Fruit fly (Drosophila melanogaster) whole organism, embryonic: Measurements from ENCODE around the gene Ilp7.
A peak's percentile ranks its signal among the peaks of the same experiment; 100 is the strongest.

Experiments
- Bdp1 ChIP-seq: fragments of 200-800 bp; sonication (Bioruptor generic); optimal IDR thresholded peaks from 3 replicates; lab custom pipeline; 2016; ENCODE audit warnings: missing biosample characterization, missing genetic modification characterization
- CG10147 ChIP-seq: fragments of 200-800 bp; sonication (Bioruptor generic); optimal IDR thresholded peaks from 2 replicates; lab custom pipeline; 2019; ENCODE audit warnings: missing biosample characterization, mild to moderate bottlenecking, missing genetic modification characterization, moderate library complexity
- CG11398 ChIP-seq: fragments of 200-800 bp; sonication (Bioruptor generic); optimal IDR thresholded peaks from 2 replicates; lab custom pipeline; 2016; ENCODE audit warnings: missing biosample characterization, missing genetic modification characterization
- CG12391 ChIP-seq: fragments of 200-800 bp; sonication (Bioruptor generic); optimal IDR thresholded peaks from 3 replicates; lab custom pipeline; 2018; ENCODE audit warnings: missing biosample characterization, mild to moderate bottlenecking, missing genetic modification characterization, moderate library complexity
- CG13424 ChIP-seq: fragments of 200-800 bp; sonication (Bioruptor generic); optimal IDR thresholded peaks from 2 replicates; lab custom pipeline; 2019; ENCODE audit warnings: missing biosample characterization, mild to moderate bottlenecking, missing genetic modification characterization, moderate library complexity
- CG13775 ChIP-seq: fragments of 200-800 bp; sonication (Bioruptor generic); optimal IDR thresholded peaks from 3 replicates; lab custom pipeline; 2017; ENCODE audit warnings: missing biosample characterization, mild to moderate bottlenecking, missing genetic modification characterization
- CG14441 ChIP-seq: fragments of 200-800 bp; sonication (Bioruptor generic); IDR thresholded peaks from 2 replicates; pipeline ENCODE4 v1.3.6; 2022; ENCODE audit warnings: missing biosample characterization, missing genetic modification characterization
- CG15011 ChIP-seq: fragments of 200-800 bp; sonication (Bioruptor generic); optimal IDR thresholded peaks from 3 replicates; lab custom pipeline; 2018; ENCODE audit warnings: missing biosample characterization, mild to moderate bottlenecking, missing genetic modification characterization
- CG15073 ChIP-seq: fragments of 200-800 bp; sonication (Bioruptor generic); optimal IDR thresholded peaks from 2 replicates; lab custom pipeline; 2016; ENCODE audit warnings: missing biosample characterization, missing genetic modification characterization
- CG18599 ChIP-seq: fragments of 200-800 bp; sonication (Bioruptor generic); optimal IDR thresholded peaks from 3 replicates; lab custom pipeline; 2017; ENCODE audit warnings: missing biosample characterization, missing genetic modification characterization, mild to moderate bottlenecking, moderate library complexity, missing genetic modification reagents
- CG2202 ChIP-seq: fragments of 200-800 bp; sonication (Bioruptor generic); optimal IDR thresholded peaks from 2 replicates; lab custom pipeline; 2018; ENCODE audit warnings: missing biosample characterization, mild to moderate bottlenecking, missing genetic modification characterization
- CG33213 ChIP-seq: fragments of 200-800 bp; sonication (Bioruptor generic); optimal IDR thresholded peaks from 3 replicates; lab custom pipeline; 2016; ENCODE audit warnings: missing biosample characterization, missing genetic modification characterization
- CG3847 ChIP-seq: fragments of 200-800 bp; sonication (Bioruptor generic); IDR thresholded peaks from 2 replicates; pipeline ENCODE4 v1.3.6; 2022; ENCODE audit warnings: missing biosample characterization, missing genetic modification characterization
- CG42726 ChIP-seq: fragments of 200-800 bp; sonication (Bioruptor generic); IDR thresholded peaks from 2 replicates; pipeline ENCODE4 v1.3.6; 2022; ENCODE audit warnings: missing biosample characterization, missing genetic modification characterization; ENCODE audit not compliant: partially characterized antibody
- CG4730 ChIP-seq: fragments of 200-800 bp; sonication (Bioruptor generic); IDR thresholded peaks from 2 replicates; pipeline ENCODE4 v1.3.6; 2022; ENCODE audit warnings: missing biosample characterization, missing genetic modification characterization
- CG5180 ChIP-seq: fragments of 200-800 bp; sonication (Bioruptor generic); optimal IDR thresholded peaks from 3 replicates; lab custom pipeline; 2017; ENCODE audit warnings: missing biosample characterization, missing genetic modification characterization, mild to moderate bottlenecking, moderate library complexity, missing genetic modification reagents
- CG7556 ChIP-seq: fragments of 200-800 bp; sonication (Bioruptor generic); optimal IDR thresholded peaks from 2 replicates; lab custom pipeline; 2017; ENCODE audit warnings: missing biosample characterization, mild to moderate bottlenecking, missing genetic modification characterization
- CG7745 ChIP-seq: fragments of 200-800 bp; sonication (Bioruptor generic); optimal IDR thresholded peaks from 2 replicates; lab custom pipeline; 2018; ENCODE audit warnings: missing biosample characterization, mild to moderate bottlenecking, missing genetic modification characterization, moderate library complexity
- HHEX ChIP-seq: fragments of 200-800 bp; sonication (Bioruptor generic); optimal IDR thresholded peaks from 3 replicates; lab custom pipeline; 2017; ENCODE audit warnings: missing biosample characterization, mild to moderate bottlenecking, missing genetic modification characterization, missing genetic modification reagents
- Hr3 ChIP-seq: fragments of 200-800 bp; sonication (Bioruptor generic); optimal IDR thresholded peaks from 3 replicates; lab custom pipeline; 2016; ENCODE audit warnings: missing biosample characterization, missing genetic modification characterization
- Hr39 ChIP-seq: fragments of >200 bp; optimal IDR thresholded peaks from 2 replicates; lab custom pipeline; 2017
- Meics ChIP-seq: fragments of 200-800 bp; sonication (Bioruptor generic); optimal IDR thresholded peaks from 2 replicates; lab custom pipeline; 2017; ENCODE audit warnings: missing biosample characterization, mild to moderate bottlenecking, missing genetic modification characterization
- Side ChIP-seq: fragments of 200-800 bp; sonication (Bioruptor generic); optimal IDR thresholded peaks from 2 replicates; lab custom pipeline; 2016; ENCODE audit warnings: missing biosample characterization, missing genetic modification characterization
- Sin3A ChIP-seq: fragments of >200 bp; optimal IDR thresholded peaks from 2 replicates; lab custom pipeline; 2018
- Vsx1 ChIP-seq: fragments of 200-800 bp; sonication (Bioruptor generic); optimal IDR thresholded peaks from 2 replicates; lab custom pipeline; 2017; ENCODE audit warnings: missing biosample characterization, mild to moderate bottlenecking, missing genetic modification characterization, missing genetic modification reagents
- ash1 ChIP-seq: fragments of 200-800 bp; sonication (Bioruptor generic); optimal IDR thresholded peaks from 2 replicates; lab custom pipeline; 2018; ENCODE audit warnings: missing biosample characterization, mild to moderate bottlenecking, missing genetic modification characterization
- bigmax ChIP-seq: fragments of 200-800 bp; sonication (Bioruptor generic); optimal IDR thresholded peaks from 2 replicates; lab custom pipeline; 2018; ENCODE audit warnings: missing biosample characterization, mild to moderate bottlenecking, missing genetic modification characterization
- croc ChIP-seq: fragments of 200-800 bp; sonication (Bioruptor generic); conservative IDR thresholded peaks from 3 replicates; pipeline ENCODE4 v1.3.6; 2022; ENCODE audit warnings: missing biosample characterization, missing genetic modification characterization
- dati ChIP-seq: fragments of 200-800 bp; sonication (Bioruptor generic); IDR thresholded peaks from 2 replicates; pipeline ENCODE4 v1.3.6; 2022; ENCODE audit warnings: missing biosample characterization, missing genetic modification characterization
- dmrt99B ChIP-seq: fragments of 200-800 bp; sonication (Bioruptor generic); optimal IDR thresholded peaks from 2 replicates; lab custom pipeline; 2018; ENCODE audit warnings: missing biosample characterization, mild to moderate bottlenecking, missing genetic modification characterization, moderate library complexity
- fru ChIP-seq: fragments of >200 bp; optimal IDR thresholded peaks from 2 replicates; lab custom pipeline; 2017
- gfzf ChIP-seq: fragments of 200-800 bp; sonication (Bioruptor generic); optimal IDR thresholded peaks from 2 replicates; lab custom pipeline; 2016; ENCODE audit warnings: missing biosample characterization, mild to moderate bottlenecking, missing genetic modification characterization, moderate library complexity
- gsb ChIP-seq: fragments of 200-800 bp; sonication (Bioruptor generic); IDR thresholded peaks from 2 replicates; pipeline ENCODE4 v1.3.6; 2022; ENCODE audit warnings: missing biosample characterization, missing genetic modification characterization
- jumu ChIP-seq: fragments of 200-800 bp; sonication (Bioruptor generic); optimal IDR thresholded peaks from 3 replicates; lab custom pipeline; 2016; ENCODE audit warnings: missing biosample characterization, missing genetic modification characterization
- luna ChIP-seq: fragments of 200-800 bp; sonication (Bioruptor generic); optimal IDR thresholded peaks from 2 replicates; lab custom pipeline; 2016; ENCODE audit warnings: missing biosample characterization, missing genetic modification characterization
- mld ChIP-seq: fragments of 200-800 bp; sonication (Bioruptor generic); IDR thresholded peaks from 3 replicates; pipeline ENCODE4 v1.3.6; 2022; ENCODE audit warnings: missing biosample characterization, missing genetic modification characterization; ENCODE audit not compliant: partially characterized antibody
- nom ChIP-seq: fragments of 200-800 bp; sonication (Bioruptor generic); optimal IDR thresholded peaks from 2 replicates; lab custom pipeline; 2017; ENCODE audit warnings: missing biosample characterization, missing genetic modification characterization, mild to moderate bottlenecking, moderate library complexity, missing genetic modification reagents
- org-1 ChIP-seq: fragments of 200-800 bp; sonication (Bioruptor generic); optimal IDR thresholded peaks from 2 replicates; lab custom pipeline; 2017; ENCODE audit warnings: missing biosample characterization, missing genetic modification characterization
- pb ChIP-seq: fragments of 200-800 bp; sonication (Bioruptor generic); optimal IDR thresholded peaks from 3 replicates; lab custom pipeline; 2016; ENCODE audit warnings: missing biosample characterization, missing genetic modification characterization
- prd ChIP-seq, 3 experiments: fragments of >200 bp in 2 of 3; fragments of 200-800 bp in 1 of 3; sonication (Bioruptor generic) in 1 of 3; optimal IDR thresholded peaks in 2 of 3; IDR thresholded peaks in 1 of 3; 2 replicates in 2 of 3; 3 replicates in 1 of 3; pipeline versions ENCODE4 v1.3.6 to Lab custom; 2017 to 2022; ENCODE audit warnings: missing biosample characterization in 1 of 3, missing genetic modification characterization in 1 of 3
- pzg ChIP-seq: fragments of 200-800 bp; sonication (Bioruptor generic); optimal IDR thresholded peaks from 3 replicates; lab custom pipeline; 2018; ENCODE audit warnings: missing biosample characterization, mild to moderate bottlenecking, missing genetic modification characterization, moderate library complexity
- slbo ChIP-seq: fragments of 200-800 bp; sonication (Bioruptor generic); IDR thresholded peaks from 2 replicates; pipeline ENCODE4 v1.3.6; 2022; ENCODE audit warnings: missing biosample characterization, missing genetic modification characterization
- sr ChIP-seq: fragments of 200-800 bp; sonication (Bioruptor generic); IDR thresholded peaks from 3 replicates; pipeline ENCODE4 v1.3.6; 2022; ENCODE audit warnings: missing biosample characterization, missing genetic modification characterization
- stwl ChIP-seq: fragments of 200-800 bp; sonication (Bioruptor generic); optimal IDR thresholded peaks from 3 replicates; lab custom pipeline; 2018; ENCODE audit warnings: missing biosample characterization, mild to moderate bottlenecking, missing genetic modification characterization, moderate library complexity
- tin ChIP-seq: fragments of 200-800 bp; sonication (Bioruptor generic); optimal IDR thresholded peaks from 3 replicates; lab custom pipeline; 2016; ENCODE audit warnings: missing biosample characterization, missing genetic modification characterization
- tx ChIP-seq: fragments of 200-800 bp; sonication (Bioruptor generic); optimal IDR thresholded peaks from 2 replicates; lab custom pipeline; 2016; ENCODE audit warnings: missing biosample characterization, missing genetic modification characterization
- wor ChIP-seq: fragments of 200-800 bp; sonication (Bioruptor generic); IDR thresholded peaks from 2 replicates; pipeline ENCODE4 v1.3.6; 2022; ENCODE audit warnings: missing biosample characterization, missing genetic modification characterization
- zen2 ChIP-seq: fragments of 200-800 bp; sonication (Bioruptor generic); IDR thresholded peaks from 3 replicates; pipeline ENCODE4 v1.3.6; 2022; ENCODE audit warnings: missing biosample characterization, missing genetic modification characterization; ENCODE audit not compliant: partially characterized antibody

The Ilp7 gene

DNA sequence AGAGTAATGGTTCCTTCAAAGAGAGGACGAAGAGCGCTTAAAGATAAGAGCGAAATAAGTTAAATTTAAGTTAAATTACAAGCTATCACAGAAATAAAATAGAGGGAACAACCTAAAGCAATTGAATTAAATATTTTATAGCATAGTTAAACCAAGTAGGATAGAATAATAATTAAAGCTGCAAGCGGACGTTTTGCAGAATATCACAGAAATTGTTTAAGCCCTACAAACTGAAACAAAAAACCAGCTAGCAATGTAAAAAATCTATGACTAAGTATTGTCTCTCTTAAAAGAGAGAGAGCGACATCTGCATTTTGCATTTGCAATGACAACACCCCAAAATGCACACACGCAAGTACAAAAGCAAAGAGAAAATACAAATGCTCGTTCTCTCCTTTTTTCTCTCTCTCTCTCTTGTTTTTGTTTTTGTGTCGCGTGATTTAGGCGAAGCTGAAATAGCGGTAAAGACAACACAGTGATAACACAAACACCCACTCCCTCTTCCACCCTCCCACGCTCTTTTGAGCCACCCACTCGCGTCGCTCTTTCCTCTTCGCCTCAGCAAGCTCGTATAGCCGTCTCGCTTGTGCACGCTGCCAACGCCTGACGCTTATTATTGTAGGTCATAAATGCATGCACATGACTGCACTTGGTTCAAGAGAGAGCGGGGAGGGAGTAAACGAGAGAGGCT lies 9.9 kb downstream of the Ilp7 start (continued):
- TF ChIP-seq Vsx1 (GFP tag; lab: Kevin White, UChicago) (no peak), gfzf (GFP tag; lab: Kevin White, UChicago) (no peak), CG10147 (GFP tag; lab: Kevin White, UChicago) (no peak)

DNA sequence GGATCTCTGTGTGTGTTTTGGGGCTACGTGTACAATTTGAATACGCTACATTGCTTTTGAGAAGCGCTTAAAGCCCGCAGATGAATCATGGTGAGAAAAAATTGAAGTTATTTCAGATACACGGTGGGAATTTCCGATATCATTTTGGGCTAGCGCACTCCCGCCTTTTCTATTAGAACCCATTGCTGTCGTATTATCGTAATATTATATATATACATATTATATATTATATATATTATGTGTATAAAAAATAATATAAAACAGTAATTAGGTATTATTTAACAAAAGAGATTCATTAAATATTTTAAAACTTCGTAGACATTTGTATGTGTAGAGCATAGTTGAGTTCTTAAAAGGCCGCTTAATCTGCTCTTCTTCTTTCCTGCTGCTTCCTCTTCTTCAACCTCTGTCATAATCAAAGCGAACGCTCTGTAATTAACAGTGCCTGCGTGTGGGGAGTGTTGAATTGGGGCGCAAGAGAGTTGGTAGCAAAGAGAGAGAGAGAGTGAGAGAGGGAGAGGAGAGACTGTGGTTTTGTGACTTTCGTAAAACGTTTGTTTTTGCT lies 10.5 kb downstream of the Ilp7 start:
- peak; percentile 76 for TF ChIP-seq CG5180
- TF ChIP-seq CG7556: peak; percentile 94
- no peak for TF ChIP-seq tx (GFP tag; lab: Kevin White, UChicago)
- peak; percentile 71 for TF ChIP-seq CG2202 (tag; lab: Kevin White, UChicago)
- TF ChIP-seq bigmax (GFP tag; lab: Kevin White, UChicago): no peak
- no peak for TF ChIP-seq mld (GFP tag; lab: Robert Waterston, UW)
- TF ChIP-seq CG33213 (GFP tag; lab: Kevin White, UChicago): no peak
- TF ChIP-seq tin (GFP tag; lab: Kevin White, UChicago): peak; percentile 65
- TF ChIP-seq sr (GFP tag; lab: Robert Waterston, UW): no peak
- TF ChIP-seq Bdp1 (GFP tag; lab: Kevin White, UChicago): no peak
- peak; percentile 90 for TF ChIP-seq Meics (GFP tag; lab: Kevin White, UChicago)
- TF ChIP-seq HHEX (GFP tag; lab: Kevin White, UChicago): peak; percentile 84
- TF ChIP-seq Side (GFP tag; lab: Kevin White, UChicago): no peak
- peak; percentile 60 for TF ChIP-seq CG4730 (GFP tag; lab: Robert Waterston, UW)
- TF ChIP-seq CG15073 (GFP tag; lab: Kevin White, UChicago): no peak
- TF ChIP-seq CG12391 (tag; lab: Kevin White, UChicago): peak; percentile 89
- peak; percentile 69 for TF ChIP-seq wor (GFP tag; lab: Robert Waterston, UW)
- TF ChIP-seq CG11398: no peak
- peak; percentile 69 for TF ChIP-seq slbo (GFP tag; lab: Robert Waterston, UW)
- TF ChIP-seq Hr39 (lab: Kevin White, UChicago): no peak
- TF ChIP-seq prd (optimal IDR thresholded peaks at IDR 0.05; lab: Kevin White, UChicago): no peak
- peak; percentile 78 for TF ChIP-seq prd (GFP tag; IDR thresholded peaks at IDR 0.05; lab: Robert Waterston, UW)
- peak; percentile 66 for TF ChIP-seq CG14441 (GFP tag; lab: Robert Waterston, UW)
- TF ChIP-seq pb (GFP tag; lab: Kevin White, UChicago): peak; percentile 6
- TF ChIP-seq dati (GFP tag; lab: Robert Waterston, UW): no peak
- TF ChIP-seq org-1 (GFP tag; lab: Kevin White, UChicago): peak; percentile 79
- no peak for TF ChIP-seq Sin3A (lab: Kevin White, UChicago)
- peak; percentile 5 for TF ChIP-seq nom (GFP tag; lab: Kevin White, UChicago)
- TF ChIP-seq luna: no peak
- peak; percentile 87 for TF ChIP-seq CG13775 (GFP tag; lab: Kevin White, UChicago)
- TF ChIP-seq zen2 (GFP tag; lab: Robert Waterston, UW): no peak
- peak; percentile 84 for TF ChIP-seq CG18599 (GFP tag; lab: Kevin White, UChicago)
- no peak for TF ChIP-seq gsb (GFP tag; lab: Robert Waterston, UW)
- no peak for TF ChIP-seq fru (lab: Kevin White, UChicago)
- no peak for TF ChIP-seq CG42726
- peak; percentile 78 for TF ChIP-seq croc (GFP tag; lab: Robert Waterston, UW)
- TF ChIP-seq pzg (GFP tag; lab: Kevin White, UChicago): no peak
- peak; percentile 52 for TF ChIP-seq CG3847 (GFP tag; lab: Robert Waterston, UW)
- peak; percentile 93 for TF ChIP-seq dmrt99B (tag; lab: Kevin White, UChicago)
- TF ChIP-seq CG7745 (tag; lab: Kevin White, UChicago): no peak
- TF ChIP-seq ash1 (GFP tag; lab: Kevin White, UChicago): no peak
- no peak for TF ChIP-seq stwl (tag; lab: Kevin White, UChicago)
- TF ChIP-seq CG15011 (GFP tag; lab: Kevin White, UChicago): peak; percentile 23
- TF ChIP-seq jumu (GFP tag; lab: Kevin White, UChicago): peak; percentile 37
- peak; percentile 91 for TF ChIP-seq Hr3 (GFP tag; lab: Kevin White, UChicago)
- peak; percentile 88 for TF ChIP-seq CG13424
